Fruit fly (Drosophila melanogaster) whole organism, wandering third instar larva: Measurements from ENCODE around the gene Mpcp2.

Source experiments
- OdsH ChIP-seq: fragments of 200-800 bp; sonication (Bioruptor generic); optimal IDR thresholded peaks from 2 replicates; lab custom pipeline; 2016; ENCODE audit warnings: missing biosample characterization, mild to moderate bottlenecking, missing genetic modification characterization
- br ChIP-seq: fragments of 200-800 bp; sonication (Bioruptor generic); optimal IDR thresholded peaks from 2 replicates; lab custom pipeline; 2016; ENCODE audit warnings: missing biosample characterization, missing genetic modification characterization
- dmrt93B ChIP-seq: fragments of 200-800 bp; sonication (Bioruptor generic); optimal IDR thresholded peaks from 2 replicates; lab custom pipeline; 2018; ENCODE audit warnings: missing biosample characterization, mild to moderate bottlenecking, missing genetic modification characterization

dm6 chr3L:14555052-14555451, 17.6 kb downstream of the Mpcp2 start:
- TF ChIP-seq br (GFP tag; lab: Kevin White, UChicago) (no peak), dmrt93B (GFP tag; lab: Kevin White, UChicago) (no peak), OdsH (GFP tag; lab: Kevin White, UChicago) (no peak)
